Worm (Caenorhabditis elegans): ENCODE results near the gene fbxc-50.
"Not testable (repeated sequence)": the region's sequence is repeated elsewhere in the genome, so short reads cannot be mapped to it uniquely, and the experiment has no call there.

Gene fbxc-50

ce11 chrII:3224631-3225030, 23.3 kb downstream of the fbxc-50 start, which contains the start of gene ZC239.15:
Gene ZC239.15, minus strand, starts transcription at chrII:3224731.
- no peak for TF ChIP-seq daf-12 (tag; optimal IDR thresholded peaks at IDR 0.05)
- no peak for TF ChIP-seq duxl-1 (tag; optimal IDR thresholded peaks at IDR 0.05; ENCODE audit: poor library complexity)
- peak; percentile 16 for TF ChIP-seq aha-1 (tag)
- no peak for TF ChIP-seq lin-39 (tag; optimal IDR thresholded peaks at IDR 0.05)
- no peak for TF ChIP-seq ceh-82 (tag; optimal IDR thresholded peaks at IDR 0.05)
- TF ChIP-seq daf-16 (GFP tag; optimal IDR thresholded peaks at IDR 0.05): no peak
- TF ChIP-seq daf-16 (tag; optimal IDR thresholded peaks at IDR 0.05): peak; percentile 2
- no peak for TF ChIP-seq F10B5.3 (tag; optimal IDR thresholded peaks at IDR 0.05)

DNA sequence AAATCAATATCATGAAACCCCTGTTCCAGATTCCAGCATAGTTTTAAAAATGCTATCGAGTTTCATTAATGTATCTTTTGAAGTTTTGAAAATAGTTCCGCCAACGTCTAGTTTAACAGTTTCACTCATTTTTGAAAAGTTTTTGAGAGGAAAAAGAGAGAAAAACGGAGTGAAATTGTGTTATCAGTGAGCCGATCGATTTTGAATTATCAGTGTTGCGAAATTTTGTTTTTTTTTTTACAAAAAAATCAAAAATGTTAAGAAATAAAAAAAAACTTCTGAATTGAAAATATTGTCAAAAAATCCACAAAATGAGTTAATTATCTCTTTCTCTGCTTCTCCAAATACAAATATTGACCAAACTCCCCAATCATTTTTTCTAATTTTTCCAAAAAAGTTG, 25.2 kb downstream of the fbxc-50 start, which contains the start of gene ZC239.13:
TSS of gene ZC239.13 (minus strand) at position 154 of the 400 bp plus-strand sequence.
- TF ChIP-seq sdz-12 (GFP tag; optimal IDR thresholded peaks at IDR 0.05) (no peak), Y75B8A.6 (GFP tag; IDR thresholded peaks at IDR 0.05) (no peak), lin-13 (GFP tag; optimal IDR thresholded peaks at IDR 0.05) (no peak), nhr-11 (tag; optimal IDR thresholded peaks at IDR 0.05) (no peak), ceh-44 (GFP tag; IDR thresholded peaks at IDR 0.05) (no peak), pqm-1 (tag; optimal IDR thresholded peaks at IDR 0.05) (peak; percentile 26)

- TF ChIP-seq hlh-30 (tag; optimal IDR thresholded peaks at IDR 0.05; ENCODE audit: insufficient read depth) (no peak), nhr-42 (GFP tag; IDR thresholded peaks at IDR 0.05) (no peak), nhr-41 (GFP tag; IDR thresholded peaks at IDR 0.05) (no peak), aha-1 (tag) (peak; percentile 91), ceh-82 (tag; optimal IDR thresholded peaks at IDR 0.05) (no peak), D1046.2 (GFP tag; IDR thresholded peaks at IDR 0.05) (no peak)
Observed at ce11 chrII:3221730-3222129, 26.2 kb downstream of the fbxc-50 start, which contains the start of gene ZC239.14. Gene ZC239.14, minus strand, starts transcription at chrII:3222034.

DNA sequence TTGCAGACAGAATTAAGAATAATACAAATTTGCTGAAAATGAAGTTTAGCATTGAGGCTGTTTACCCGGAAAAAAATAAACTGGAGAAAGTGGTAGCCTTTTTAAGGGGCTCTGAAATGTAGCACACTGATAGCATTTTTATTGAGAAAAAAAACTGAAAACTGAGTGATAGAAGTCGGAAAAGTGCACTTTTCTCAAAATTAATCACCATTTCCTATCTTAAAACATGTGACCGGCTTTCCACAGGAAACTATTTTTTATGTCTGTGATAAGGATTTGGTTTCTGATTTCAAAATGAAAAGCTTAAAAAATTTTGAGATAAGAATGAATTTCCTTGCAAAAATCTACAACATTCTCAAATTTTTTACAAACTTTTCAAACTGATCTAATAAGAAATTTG, 27.2 kb downstream of the fbxc-50 start, which contains the start of gene ZC239.22:
TSS of gene ZC239.22 (minus strand) at position 101 of the 400 bp plus-strand sequence.
- TF ChIP-seq lin-39 (tag; optimal IDR thresholded peaks at IDR 0.05): no peak
- peak; percentile 21 for TF ChIP-seq aha-1 (tag)

ce11 chrII:3215762-3216161, 32.2 kb downstream of the fbxc-50 start, which contains the start of gene ZC239.3:
Gene ZC239.3, plus strand, starts transcription at chrII:3216062.
- not testable (repeated sequence) for TF ChIP-seq D1046.2 (GFP tag; IDR thresholded peaks at IDR 0.05); Y5F2A.4 (GFP tag; optimal IDR thresholded peaks at IDR 0.05); mxl-3 (GFP tag; optimal IDR thresholded peaks at IDR 0.05)

- no peak for TF ChIP-seq dmd-8 (GFP tag; IDR thresholded peaks at IDR 0.05)
- no peak for TF ChIP-seq ceh-28 (tag; optimal IDR thresholded peaks at IDR 0.05)
- no peak for TF ChIP-seq nhr-41 (GFP tag; IDR thresholded peaks at IDR 0.05)
- TF ChIP-seq dmd-6 (GFP tag; IDR thresholded peaks at IDR 0.05): no peak
- no peak for TF ChIP-seq nhr-10 (tag; optimal IDR thresholded peaks at IDR 0.05)
- TF ChIP-seq F37D6.2 (tag; optimal IDR thresholded peaks at IDR 0.05): no peak
- TF ChIP-seq daf-16 (GFP tag; optimal IDR thresholded peaks at IDR 0.05): no peak
- no peak for TF ChIP-seq daf-16 (tag; optimal IDR thresholded peaks at IDR 0.05)
- no peak for TF ChIP-seq tag-97 (GFP tag; IDR thresholded peaks at IDR 0.05)
Observed at ce11 chrII:3213898-3214297, 34.0 kb downstream of the fbxc-50 start, which contains the start of gene ZC239.4. Gene ZC239.4, plus strand, starts transcription at chrII:3214198.

- TF ChIP-seq hif-1 (tag; optimal IDR thresholded peaks at IDR 0.05): no peak
- 0 out of 2 replicates have a peak, but pooled peaks have one; percentile 12 for TF ChIP-seq D1046.2 (GFP tag; IDR thresholded peaks at IDR 0.05)
- TF ChIP-seq unc-62 (GFP tag; optimal IDR thresholded peaks at IDR 0.05 in 1 of 2): peak in 1 of 2 experiments; percentile 56
- no peak for TF ChIP-seq unc-62 (tag; optimal IDR thresholded peaks at IDR 0.05)
- no peak for TF ChIP-seq madf-9 (GFP tag; conservative IDR thresholded peaks at IDR 0.05)
Observed at ce11 chrII:3210365-3210764, 37.6 kb downstream of the fbxc-50 start, which contains the start of gene ZC239.5. Gene ZC239.5, plus strand, starts transcription at chrII:3210665.
